Worm (Caenorhabditis elegans) whole organism, L1 larva: ENCODE results near the gene F46C8.8.

Experiments
- dpl-1 ChIP-seq, 3 experiments: fragments of 150-350 bp in 2 of 3; sonication (generic microtip) in 1 of 3; optimal IDR thresholded peaks; 2 replicates each; lab custom pipeline; 2014 to 2017; ENCODE audit warnings: missing biosample characterization in 3 of 3, missing genetic modification characterization in 3 of 3, missing genetic modification reagents in 3 of 3
- ets-5 ChIP-seq: fragments of 200-800 bp; sonication (Bioruptor generic); IDR thresholded peaks from 2 replicates; pipeline ENCODE4 v1.3.6; 2022; ENCODE audit warnings: missing genetic modification characterization, missing compliant biosample characterization
- irx-1 ChIP-seq: sonication (generic microtip); optimal IDR thresholded peaks from 2 replicates; lab custom pipeline; 2016; ENCODE audit warnings: missing genetic modification characterization, missing compliant biosample characterization
- lin-39 ChIP-seq: fragments of 150-350 bp; optimal IDR thresholded peaks from 2 replicates; lab custom pipeline; 2014; ENCODE audit warnings: missing biosample characterization, missing genetic modification reagents, missing genetic modification characterization
- nhr-12 ChIP-seq: sonication (generic microtip); optimal IDR thresholded peaks from 2 replicates; lab custom pipeline; 2017; ENCODE audit warnings: missing biosample characterization, missing genetic modification characterization
- nhr-76 ChIP-seq: sonication (generic microtip); optimal IDR thresholded peaks from 2 replicates; lab custom pipeline; 2017; ENCODE audit warnings: missing biosample characterization, missing genetic modification characterization
- unc-98 ChIP-seq: fragments of 200-800 bp; sonication (Bioruptor generic); IDR thresholded peaks from 2 replicates; pipeline ENCODE4 v1.3.6; 2022; ENCODE audit warnings: missing genetic modification characterization, missing compliant biosample characterization
- zag-1 ChIP-seq: fragments of 150-350 bp; optimal IDR thresholded peaks from 2 replicates; lab custom pipeline; 2014; ENCODE audit warnings: missing biosample characterization, missing genetic modification characterization
- ztf-11 ChIP-seq, 2 experiments: sonication (generic microtip); optimal IDR thresholded peaks; 2 replicates each; lab custom pipeline; 2016 to 2017; ENCODE audit warnings: missing genetic modification characterization in 2 of 2, missing biosample characterization in 1 of 2, missing compliant biosample characterization in 1 of 2

- no peak for TF ChIP-seq irx-1 (tag; lab: Kevin White, UChicago)
- TF ChIP-seq ets-5 (GFP tag; lab: Robert Waterston, UW): no peak
- no peak for TF ChIP-seq zag-1
- TF ChIP-seq unc-98: no peak
- no peak for TF ChIP-seq ztf-11 (tag; optimal IDR thresholded peaks at IDR 0.05; lab: Kevin White, UChicago)
- no peak for TF ChIP-seq lin-39 (tag; lab: Kevin White, UChicago)
- TF ChIP-seq nhr-12 (tag; lab: Kevin White, UChicago): no peak
- no peak for TF ChIP-seq nhr-76 (tag; lab: Kevin White, UChicago)
- no peak for TF ChIP-seq dpl-1 (GFP tag; optimal IDR thresholded peaks at IDR 0.05; lab: Kevin White, UChicago)
Measured at ce11 chrX:7578308-7578707, 24.1 kb upstream of the F46C8.8 start.
